Worm (Caenorhabditis elegans) whole organism, young adult: ENCODE results near the gene slc-17.7.

Source experiments
- C06A6.2 ChIP-seq: fragments of 200-800 bp; sonication (Bioruptor generic); conservative IDR thresholded peaks from 2 replicates; pipeline ENCODE4 v1.3.6; 2022; ENCODE audit warnings: missing genetic modification characterization, missing compliant biosample characterization
- C17E4.6 ChIP-seq: fragments of 200-800 bp; sonication (Bioruptor generic); IDR thresholded peaks from 2 replicates; pipeline ENCODE4 v1.3.6; 2022; ENCODE audit warnings: missing genetic modification reagents, missing genetic modification characterization, missing compliant biosample characterization
- F39B2.1 ChIP-seq: fragments of 200-800 bp; sonication (Bioruptor generic); IDR thresholded peaks from 2 replicates; pipeline ENCODE4 v1.3.6; 2022; ENCODE audit warnings: missing genetic modification reagents, missing genetic modification characterization, missing compliant biosample characterization
- F55B11.4 ChIP-seq: sonication (generic microtip); optimal IDR thresholded peaks from 2 replicates; lab custom pipeline; 2016; ENCODE audit warnings: missing compliant biosample characterization, missing genetic modification characterization, borderline replicate concordance; ENCODE audit not compliant: insufficient read depth
- K12H6.12 ChIP-seq: fragments of 200-800 bp; sonication (Bioruptor generic); optimal IDR thresholded peaks from 2 replicates; lab custom pipeline; 2018; ENCODE audit warnings: mild to moderate bottlenecking, missing genetic modification characterization, missing compliant biosample characterization
- T07F8.4 ChIP-seq: sonication (generic microtip); optimal IDR thresholded peaks from 2 replicates; lab custom pipeline; 2016; ENCODE audit warnings: mild to moderate bottlenecking, missing genetic modification characterization, moderate library complexity, missing compliant biosample characterization
- Y53G8AR.9 ChIP-seq: fragments of 200-800 bp; sonication (Bioruptor generic); conservative IDR thresholded peaks from 2 replicates; pipeline ENCODE4 v1.3.6; 2022; ENCODE audit warnings: missing genetic modification reagents, missing genetic modification characterization, missing compliant biosample characterization
- Y95B8A.8 ChIP-seq: fragments of 200-800 bp; sonication (Bioruptor generic); IDR thresholded peaks from 2 replicates; pipeline ENCODE4 v1.3.6; 2022; ENCODE audit warnings: missing genetic modification reagents, missing genetic modification characterization, missing compliant biosample characterization
- attf-6 ChIP-seq: fragments of 200-800 bp; sonication (Bioruptor generic); IDR thresholded peaks from 2 replicates; pipeline ENCODE4 v1.3.6; 2022; ENCODE audit warnings: missing genetic modification reagents, missing genetic modification characterization, missing compliant biosample characterization
- bed-1 ChIP-seq: fragments of 200-800 bp; sonication (Bioruptor generic); IDR thresholded peaks from 2 replicates; pipeline ENCODE4 v1.3.6; 2022; ENCODE audit warnings: missing genetic modification reagents, missing genetic modification characterization, missing compliant biosample characterization
- bed-2 ChIP-seq: fragments of 200-800 bp; sonication (Bioruptor generic); IDR thresholded peaks from 2 replicates; pipeline ENCODE4 v1.3.6; 2022; ENCODE audit warnings: missing genetic modification reagents, missing genetic modification characterization, missing compliant biosample characterization
- cebp-2 ChIP-seq: fragments of 200-800 bp; sonication (Bioruptor generic); IDR thresholded peaks from 2 replicates; pipeline ENCODE4 v1.3.6; 2022; ENCODE audit warnings: missing genetic modification characterization, missing compliant biosample characterization
- ceh-58 ChIP-seq: fragments of 200-800 bp; sonication (Bioruptor generic); IDR thresholded peaks from 2 replicates; pipeline ENCODE4 v1.3.6; 2022; ENCODE audit warnings: missing genetic modification characterization, missing compliant biosample characterization
- dpl-1 ChIP-seq: fragments of 150-350 bp; optimal IDR thresholded peaks from 2 replicates; lab custom pipeline; 2014; ENCODE audit warnings: missing biosample characterization, missing genetic modification reagents, missing genetic modification characterization
- hlh-26 ChIP-seq: fragments of 200-800 bp; sonication (Bioruptor generic); conservative IDR thresholded peaks from 2 replicates; pipeline ENCODE4 v1.3.6; 2022; ENCODE audit warnings: missing genetic modification reagents, missing genetic modification characterization, missing compliant biosample characterization
- let-607 ChIP-seq, 2 experiments: fragments of 200-800 bp in 1 of 2; sonication (Bioruptor generic) in 1 of 2; sonication (generic microtip) in 1 of 2; optimal IDR thresholded peaks; 2 replicates each; lab custom pipeline; 2016 to 2018; ENCODE audit warnings: mild to moderate bottlenecking in 2 of 2, missing compliant biosample characterization in 2 of 2, missing genetic modification characterization in 2 of 2, moderate library complexity in 2 of 2, missing genotype in 1 of 2
- lsl-1 ChIP-seq: fragments of 200-800 bp; sonication (Bioruptor generic); optimal IDR thresholded peaks from 2 replicates; lab custom pipeline; 2018; ENCODE audit warnings: mild to moderate bottlenecking, missing genetic modification characterization, moderate library complexity, missing compliant biosample characterization
- madf-3 ChIP-seq: fragments of 200-800 bp; sonication (Bioruptor generic); IDR thresholded peaks from 2 replicates; pipeline ENCODE4 v1.3.6; 2022; ENCODE audit warnings: missing genetic modification reagents, missing genetic modification characterization, missing compliant biosample characterization
- madf-6 ChIP-seq: fragments of 200-800 bp; sonication (Bioruptor generic); IDR thresholded peaks from 2 replicates; pipeline ENCODE4 v1.3.6; 2022; ENCODE audit warnings: missing genetic modification reagents, missing genetic modification characterization, missing compliant biosample characterization
- madf-8 ChIP-seq: fragments of 200-800 bp; sonication (Bioruptor generic); conservative IDR thresholded peaks from 2 replicates; pipeline ENCODE4 v1.3.6; 2022; ENCODE audit warnings: missing genetic modification reagents, missing genetic modification characterization, missing compliant biosample characterization
- mcd-1 ChIP-seq: fragments of 200-800 bp; sonication (Bioruptor generic); IDR thresholded peaks from 2 replicates; pipeline ENCODE4 v1.3.6; 2022; ENCODE audit warnings: missing genetic modification reagents, missing genetic modification characterization, missing compliant biosample characterization
- mel-28 ChIP-seq: sonication (generic microtip); optimal IDR thresholded peaks from 2 replicates; lab custom pipeline; 2016; ENCODE audit warnings: borderline replicate concordance, mild to moderate bottlenecking, missing genetic modification characterization, missing compliant biosample characterization
- nfyb-1 ChIP-seq: fragments of 200-800 bp; sonication (Bioruptor generic); IDR thresholded peaks from 2 replicates; pipeline ENCODE4 v1.3.6; 2022; ENCODE audit warnings: missing genetic modification reagents, missing genetic modification characterization, missing compliant biosample characterization
- nhr-80 ChIP-seq: sonication (generic microtip); optimal IDR thresholded peaks from 2 replicates; lab custom pipeline; 2016; ENCODE audit warnings: missing genetic modification characterization, missing compliant biosample characterization
- rec-8 ChIP-seq, 2 experiments: sonication (generic microtip); optimal IDR thresholded peaks; 2 replicates each; lab custom pipeline; 2016; ENCODE audit warnings: mild to moderate bottlenecking in 2 of 2, missing genetic modification characterization in 2 of 2, missing genetic modification reagents in 2 of 2, missing genotype in 2 of 2, missing biosample characterization in 1 of 2, missing compliant biosample characterization in 1 of 2, moderate library complexity in 1 of 2
- snpc-1.3 ChIP-seq: sonication (generic microtip); optimal IDR thresholded peaks from 2 replicates; lab custom pipeline; 2017; ENCODE audit warnings: missing genetic modification characterization, mild to moderate bottlenecking, missing compliant biosample characterization, antibody characterized with exemption, moderate library complexity, missing genotype, missing genetic modification reagents; ENCODE audit not compliant: insufficient read depth
- sptf-2 ChIP-seq: fragments of 200-800 bp; sonication (Bioruptor generic); optimal IDR thresholded peaks from 2 replicates; lab custom pipeline; 2018; ENCODE audit warnings: mild to moderate bottlenecking, missing genetic modification characterization, missing compliant biosample characterization
- tbp1 ChIP-seq: fragments of 200-800 bp; sonication (Bioruptor generic); optimal IDR thresholded peaks from 2 replicates; lab custom pipeline; 2018; ENCODE audit warnings: mild to moderate bottlenecking, missing genetic modification characterization, missing compliant biosample characterization
- ztf-26 ChIP-seq: sonication (generic microtip); optimal IDR thresholded peaks from 2 replicates; lab custom pipeline; 2017; ENCODE audit warnings: missing genetic modification characterization, missing compliant biosample characterization
- ztf-3 ChIP-seq: fragments of 200-800 bp; sonication (Bioruptor generic); optimal IDR thresholded peaks from 2 replicates; lab custom pipeline; 2018; ENCODE audit warnings: mild to moderate bottlenecking, missing genetic modification characterization, missing compliant biosample characterization

The slc-17.7 gene

DNA sequence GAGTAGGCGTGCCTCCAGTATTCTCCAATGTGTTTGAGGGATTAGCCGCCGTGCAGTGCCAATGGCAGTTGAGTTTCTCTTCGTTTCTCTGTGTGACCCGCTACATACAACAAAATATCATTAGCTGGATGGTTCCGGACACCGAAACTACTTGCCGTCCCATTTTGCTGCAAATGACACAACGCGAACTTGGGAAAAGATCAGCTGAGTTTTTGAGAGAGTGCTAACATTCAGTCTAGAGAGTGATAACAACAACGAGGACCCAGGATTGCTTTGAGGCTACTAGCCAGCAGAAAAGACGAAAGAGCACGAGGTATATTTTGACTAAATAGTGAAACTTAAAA, 46.9 kb downstream of the slc-17.7 start:
- TF ChIP-seq madf-6 (GFP tag; lab: Robert Waterston, UW): 0 out of 2 replicates have a peak, but pooled peaks have one; percentile 21
- TF ChIP-seq ztf-3 (GFP tag; lab: Kevin White, UChicago): no peak
- no peak for TF ChIP-seq lsl-1 (GFP tag; lab: Kevin White, UChicago)
- no peak for TF ChIP-seq F39B2.1 (GFP tag; lab: Robert Waterston, UW)
- TF ChIP-seq cebp-2: no peak
- 0 out of 2 replicates have a peak, but pooled peaks have one; percentile 47 for TF ChIP-seq madf-3

DNA sequence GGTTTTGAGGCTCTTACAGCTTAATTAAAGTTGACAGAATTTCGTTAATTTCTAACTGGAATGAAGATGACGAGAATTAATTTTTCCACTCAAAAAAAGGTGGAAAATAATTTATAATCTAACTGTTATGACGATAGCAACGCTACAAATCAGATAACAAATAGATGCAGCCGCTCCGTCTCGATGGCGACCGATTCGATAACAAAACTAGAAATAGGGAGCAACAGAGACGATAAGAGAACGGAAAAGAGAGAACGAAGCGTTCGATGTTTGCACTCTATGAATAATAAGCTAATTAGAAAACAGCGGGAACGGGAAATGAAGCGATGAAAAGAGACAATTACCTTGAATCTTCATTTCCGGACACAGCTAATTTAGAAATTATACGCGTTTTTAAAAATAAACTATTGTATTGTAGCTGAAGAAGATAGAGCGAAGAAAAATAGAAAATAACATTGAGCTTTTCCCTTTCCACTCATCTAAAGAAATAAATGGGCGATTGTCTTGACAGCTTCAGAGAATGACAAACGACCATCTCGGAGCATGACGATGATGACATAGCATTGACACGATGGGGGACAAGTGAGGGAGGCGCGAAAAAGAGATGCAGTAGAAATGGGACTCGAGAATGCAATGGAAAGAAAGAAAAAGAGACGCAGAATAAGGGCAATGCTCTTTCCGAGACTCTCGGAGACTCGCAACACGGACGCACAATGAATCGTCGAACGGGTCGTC, 47.5 kb downstream of the slc-17.7 start:
- TF ChIP-seq nhr-80 (tag; lab: Kevin White, UChicago): peak; percentile 88
- peak; percentile 10 for TF ChIP-seq K12H6.12 (tag; lab: Kevin White, UChicago)
- no peak for TF ChIP-seq F55B11.4 (tag; lab: Kevin White, UChicago)
- TF ChIP-seq hlh-26: no peak

DNA sequence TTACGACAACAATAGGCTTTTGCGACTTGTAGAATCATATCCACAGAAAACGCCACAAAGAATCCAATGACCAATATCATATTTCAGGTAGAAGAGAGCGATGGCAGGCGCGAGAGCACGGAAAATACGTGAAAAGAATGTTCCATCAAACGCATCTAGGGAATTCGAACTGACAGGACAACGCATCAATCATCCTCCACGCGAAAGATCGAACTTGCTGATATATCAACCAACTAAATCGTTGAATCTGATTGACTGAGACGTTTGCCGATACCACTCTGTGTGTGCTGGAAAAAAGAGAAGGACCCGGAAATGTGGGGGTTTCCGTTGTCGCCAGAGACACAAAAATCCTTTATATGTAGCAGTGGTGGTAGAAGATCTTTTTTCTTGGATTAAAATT, 48.1 kb downstream of the slc-17.7 start:
- 0 out of 2 replicates have a peak, but pooled peaks have one; percentile 24 for TF ChIP-seq madf-6 (GFP tag; lab: Robert Waterston, UW)
- TF ChIP-seq T07F8.4 (tag; lab: Kevin White, UChicago): no peak

DNA sequence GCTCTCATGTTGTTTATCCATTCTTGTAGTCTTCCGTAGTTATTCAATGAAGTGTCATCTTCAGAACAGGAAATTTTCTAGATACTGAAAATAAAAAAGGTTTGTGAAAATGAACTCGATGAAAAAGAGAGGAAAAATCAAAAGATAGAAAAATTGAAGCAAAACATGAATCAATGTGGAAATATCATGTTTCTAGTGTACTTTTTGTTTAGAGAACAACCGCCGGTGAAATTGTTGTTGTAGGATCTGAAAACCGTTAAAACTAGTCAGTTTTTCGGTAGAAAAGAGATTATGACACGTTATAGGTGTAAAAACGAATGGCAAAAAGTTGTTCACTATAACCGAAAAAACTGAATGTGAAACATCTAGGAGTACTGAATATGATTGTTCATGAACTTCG, 49.1 kb downstream of the slc-17.7 start, which contains the start of gene pacs-1:
Gene pacs-1 (minus strand): TSS at position 101 of the 400 bp plus-strand sequence.
- TF ChIP-seq Y53G8AR.9 (GFP tag; lab: Robert Waterston, UW) (no peak), rec-8 (tag; optimal IDR thresholded peaks at IDR 0.05; lab: Kevin White, UChicago) (no peak), bed-2 (GFP tag; lab: Robert Waterston, UW) (no peak), sptf-2 (GFP tag; lab: Kevin White, UChicago) (no peak), mcd-1 (GFP tag; lab: Robert Waterston, UW) (no peak), tbp1 (GFP tag; lab: Kevin White, UChicago) (no peak), mel-28 (no peak), Y95B8A.8 (GFP tag; lab: Robert Waterston, UW) (no peak), dpl-1 (GFP tag; lab: Kevin White, UChicago) (no peak), madf-8 (GFP tag; lab: Robert Waterston, UW) (no peak), ceh-58 (GFP tag; lab: Robert Waterston, UW) (no peak), nfyb-1 (no peak), snpc-1.3 (tag; lab: Kevin White, UChicago) (no peak), C06A6.2 (GFP tag; lab: Robert Waterston, UW) (no peak), madf-6 (GFP tag; lab: Robert Waterston, UW) (no peak), C17E4.6 (GFP tag; lab: Robert Waterston, UW) (no peak), attf-6 (no peak), bed-1 (GFP tag; lab: Robert Waterston, UW) (no peak), ztf-26 (tag; lab: Kevin White, UChicago) (no peak), let-607 (tag; optimal IDR thresholded peaks at IDR 0.05; lab: Kevin White, UChicago) (no peak)
- TF ChIP-seq, all 124 proteins: peak for 0
